Worm (Caenorhabditis elegans) whole organism, L4 larva: ENCODE measurements around the gene Y69A2AR.47.

Experiments
- Y105C5A.15 ChIP-seq: fragments of 200-800 bp; sonication (Bioruptor generic); IDR thresholded peaks from 2 replicates; pipeline ENCODE4 v1.3.6; 2022; ENCODE audit warnings: missing genetic modification characterization, missing compliant biosample characterization
- ceh-44 ChIP-seq: fragments of 200-800 bp; sonication (Bioruptor generic); IDR thresholded peaks from 2 replicates; pipeline ENCODE4 v1.3.6; 2022; ENCODE audit warnings: missing genetic modification reagents, missing genetic modification characterization, missing compliant biosample characterization
- dmd-8 ChIP-seq: fragments of 200-800 bp; sonication (Bioruptor generic); IDR thresholded peaks from 2 replicates; pipeline ENCODE4 v1.3.6; 2022; ENCODE audit warnings: missing genetic modification characterization, missing compliant biosample characterization
- hif-1 ChIP-seq, 2 experiments: sonication (generic microtip); optimal IDR thresholded peaks; 2 replicates each; lab custom pipeline; 2016 to 2017; ENCODE audit warnings: missing compliant biosample characterization in 2 of 2, missing genetic modification characterization in 2 of 2, missing genetic modification reagents in 2 of 2, missing genotype in 2 of 2, mild to moderate bottlenecking in 1 of 2
- lin-1 ChIP-seq: fragments of 200-800 bp; sonication (Bioruptor generic); IDR thresholded peaks from 2 replicates; pipeline ENCODE4 v1.3.6; 2022; ENCODE audit warnings: missing genetic modification reagents, missing genetic modification characterization, missing compliant biosample characterization
- lin-39 ChIP-seq: fragments of 150-350 bp; optimal IDR thresholded peaks from 2 replicates; lab custom pipeline; 2014; ENCODE audit warnings: missing biosample characterization, missing genetic modification reagents, missing genetic modification characterization
- lir-3 ChIP-seq: sonication (generic microtip); optimal IDR thresholded peaks from 2 replicates; lab custom pipeline; 2016; ENCODE audit warnings: mild to moderate bottlenecking, missing genetic modification characterization, missing compliant biosample characterization
- unc-39 ChIP-seq: sonication (generic microtip); optimal IDR thresholded peaks from 2 replicates; lab custom pipeline; 2017; ENCODE audit warnings: missing biosample characterization, missing genetic modification characterization
- vab-7 ChIP-seq: fragments of 200-800 bp; sonication (Bioruptor generic); IDR thresholded peaks from 2 replicates; pipeline ENCODE4 v1.3.6; 2022; ENCODE audit warnings: missing genetic modification reagents, missing genetic modification characterization, missing compliant biosample characterization

DNA sequence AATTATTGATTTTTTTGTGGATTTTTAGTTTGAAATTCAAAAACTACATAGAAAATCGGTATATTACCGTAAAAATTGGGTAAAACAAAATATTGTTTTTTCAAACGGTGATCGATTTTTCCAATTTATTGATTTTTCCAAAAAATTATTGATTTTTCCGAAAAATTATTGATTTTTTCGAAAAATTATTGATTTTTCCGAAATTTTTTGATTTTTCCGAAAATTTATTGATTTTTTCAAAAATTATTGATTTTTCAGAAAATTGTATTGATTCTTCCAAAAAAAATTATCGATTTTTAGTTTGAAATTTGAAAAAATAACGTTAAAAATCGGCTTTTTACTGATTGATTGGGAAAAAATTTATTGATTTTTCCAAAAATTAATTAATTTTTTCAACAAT lies 48.8 kb upstream of the Y69A2AR.47 start:
- TF ChIP-seq lin-39 (tag; lab: Kevin White, UChicago) = no peak
- TF ChIP-seq lir-3 (tag; lab: Kevin White, UChicago) = no peak
- TF ChIP-seq hif-1 (tag; optimal IDR thresholded peaks at IDR 0.05; lab: Kevin White, UChicago) = no peak
- TF ChIP-seq vab-7 (GFP tag; lab: Robert Waterston, UW) = no peak
- no peak for TF ChIP-seq dmd-8 (GFP tag; lab: Robert Waterston, UW)
- TF ChIP-seq lin-1 (GFP tag; lab: Robert Waterston, UW) = no peak
- no peak for TF ChIP-seq Y105C5A.15 (GFP tag; lab: Robert Waterston, UW)
- TF ChIP-seq ceh-44 (GFP tag; lab: Robert Waterston, UW) = no peak
- no peak for TF ChIP-seq unc-39
